Worm (Caenorhabditis elegans) whole organism, late embryonic: Measurements from ENCODE around the gene kcc-3.

Source experiments
- C38D4.7 ChIP-seq: fragments of 200-800 bp; sonication (Bioruptor generic); optimal IDR thresholded peaks from 2 replicates; lab custom pipeline; 2018; ENCODE audit warnings: mild to moderate bottlenecking, missing genetic modification characterization, moderate library complexity, missing compliant biosample characterization
- F13H6.1 ChIP-seq: sonication (generic microtip); optimal IDR thresholded peaks from 2 replicates; lab custom pipeline; 2016; ENCODE audit warnings: missing genetic modification characterization, missing compliant biosample characterization
- K02D7.2 ChIP-seq: sonication (generic microtip); optimal IDR thresholded peaks from 2 replicates; lab custom pipeline; 2017; ENCODE audit warnings: mild to moderate bottlenecking, missing genetic modification characterization, missing compliant biosample characterization
- K09A11.1 ChIP-seq: sonication (generic microtip); optimal IDR thresholded peaks from 2 replicates; lab custom pipeline; 2017; ENCODE audit warnings: antibody characterized with exemption, mild to moderate bottlenecking, missing genetic modification characterization, missing compliant biosample characterization; ENCODE audit not compliant: insufficient read depth
- ahr-1 ChIP-seq: sonication (generic microtip); optimal IDR thresholded peaks from 2 replicates; lab custom pipeline; 2016; ENCODE audit warnings: missing genetic modification characterization, missing compliant biosample characterization
- ama-1 ChIP-seq: fragments of 150-350 bp; optimal IDR thresholded peaks from 2 replicates; lab custom pipeline; 2014
- ceh-14 ChIP-seq: sonication (generic microtip); optimal IDR thresholded peaks from 2 replicates; lab custom pipeline; 2016; ENCODE audit warnings: missing genotype, missing genetic modification characterization, missing compliant biosample characterization
- ceh-19 ChIP-seq: fragments of 200-800 bp; sonication (Bioruptor generic); optimal IDR thresholded peaks from 2 replicates; lab custom pipeline; 2018; ENCODE audit warnings: mild to moderate bottlenecking, missing genetic modification characterization, missing compliant biosample characterization
- ceh-22 ChIP-seq: sonication (generic microtip); optimal IDR thresholded peaks from 2 replicates; lab custom pipeline; 2017; ENCODE audit warnings: missing biosample characterization, missing genetic modification characterization
- ceh-24 ChIP-seq: sonication (generic microtip); optimal IDR thresholded peaks from 2 replicates; lab custom pipeline; 2016; ENCODE audit warnings: mild to moderate bottlenecking, missing genetic modification characterization, missing compliant biosample characterization
- ceh-45 ChIP-seq: fragments of 200-800 bp; sonication (Bioruptor generic); IDR thresholded peaks from 2 replicates; pipeline ENCODE4 v1.3.6; 2022; ENCODE audit warnings: missing genetic modification reagents, missing genetic modification characterization, missing compliant biosample characterization
- ceh-6 ChIP-seq: fragments of 200-800 bp; sonication (Bioruptor generic); optimal IDR thresholded peaks from 2 replicates; lab custom pipeline; 2018; ENCODE audit warnings: mild to moderate bottlenecking, missing genetic modification characterization, missing compliant biosample characterization
- che-1 ChIP-seq: sonication (generic microtip); optimal IDR thresholded peaks from 2 replicates; lab custom pipeline; 2016; ENCODE audit warnings: mild to moderate bottlenecking, missing genetic modification characterization, missing compliant biosample characterization
- elt-2 ChIP-seq: sonication (generic microtip); optimal IDR thresholded peaks from 2 replicates; lab custom pipeline; 2016; ENCODE audit warnings: missing genetic modification reagents, missing genetic modification characterization, missing compliant biosample characterization
- ets-4 ChIP-seq: sonication (generic microtip); optimal IDR thresholded peaks from 2 replicates; lab custom pipeline; 2016; ENCODE audit warnings: missing genetic modification characterization, missing compliant biosample characterization
- eyg-1 ChIP-seq: sonication (generic microtip); optimal IDR thresholded peaks from 2 replicates; lab custom pipeline; 2016; ENCODE audit warnings: missing genotype, missing genetic modification characterization, missing compliant biosample characterization
- fax-1 ChIP-seq: sonication (generic microtip); optimal IDR thresholded peaks from 2 replicates; lab custom pipeline; 2016; ENCODE audit warnings: missing genotype, missing genetic modification characterization, missing compliant biosample characterization
- gmeb-2 ChIP-seq: sonication (generic microtip); optimal IDR thresholded peaks from 2 replicates; lab custom pipeline; 2016; ENCODE audit warnings: missing genetic modification characterization, inconsistent platforms, missing compliant biosample characterization
- hlh-13 ChIP-seq: fragments of 200-800 bp; sonication (Bioruptor generic); optimal IDR thresholded peaks from 2 replicates; lab custom pipeline; 2018; ENCODE audit warnings: mild to moderate bottlenecking, missing genetic modification characterization, missing compliant biosample characterization
- hlh-30 ChIP-seq: sonication (generic microtip); optimal IDR thresholded peaks from 2 replicates; lab custom pipeline; 2017; ENCODE audit warnings: antibody characterized with exemption, missing genetic modification characterization, missing compliant biosample characterization; ENCODE audit not compliant: insufficient read depth
- hlh-6 ChIP-seq: sonication (generic microtip); optimal IDR thresholded peaks from 2 replicates; lab custom pipeline; 2016; ENCODE audit warnings: missing genotype, missing genetic modification characterization, missing compliant biosample characterization
- lin-11 ChIP-seq: fragments of 200-800 bp; sonication (Bioruptor generic); optimal IDR thresholded peaks from 2 replicates; lab custom pipeline; 2018; ENCODE audit warnings: mild to moderate bottlenecking, missing genetic modification characterization, missing compliant biosample characterization
- madf-2 ChIP-seq: sonication (generic microtip); optimal IDR thresholded peaks from 2 replicates; lab custom pipeline; 2017; ENCODE audit warnings: missing genetic modification characterization, missing compliant biosample characterization
- mec-3 ChIP-seq: sonication (generic microtip); optimal IDR thresholded peaks from 2 replicates; lab custom pipeline; 2016; ENCODE audit warnings: borderline replicate concordance, missing genetic modification characterization, missing compliant biosample characterization
- nfya-1 ChIP-seq: sonication (generic microtip); optimal IDR thresholded peaks from 2 replicates; lab custom pipeline; 2017; ENCODE audit warnings: missing genetic modification characterization, mild to moderate bottlenecking, missing compliant biosample characterization, antibody characterized with exemption, moderate library complexity
- npax-4 ChIP-seq: sonication (generic microtip); optimal IDR thresholded peaks from 2 replicates; lab custom pipeline; 2016; ENCODE audit warnings: missing genetic modification characterization, missing compliant biosample characterization
- pag-3 ChIP-seq: sonication (generic microtip); optimal IDR thresholded peaks from 2 replicates; lab custom pipeline; 2016; ENCODE audit warnings: missing compliant biosample characterization, missing genetic modification characterization, borderline replicate concordance
- pax-1 ChIP-seq: fragments of 150-350 bp; optimal IDR thresholded peaks from 2 replicates; lab custom pipeline; 2014; ENCODE audit warnings: missing biosample characterization, missing genetic modification characterization
- pha-2 ChIP-seq: sonication (generic microtip); optimal IDR thresholded peaks from 2 replicates; lab custom pipeline; 2017; ENCODE audit warnings: mild to moderate bottlenecking, missing genetic modification characterization, missing compliant biosample characterization
- pha-4 ChIP-seq: fragments of 150-350 bp; optimal IDR thresholded peaks from 2 replicates; lab custom pipeline; 2018; ENCODE audit warnings: missing biosample characterization, missing genetic modification reagents, missing genetic modification characterization
- pqm-1 ChIP-seq: sonication (generic microtip); optimal IDR thresholded peaks from 2 replicates; lab custom pipeline; 2016; ENCODE audit warnings: missing genetic modification characterization, missing compliant biosample characterization
- pros-1 ChIP-seq: fragments of 150-350 bp; optimal IDR thresholded peaks from 2 replicates; lab custom pipeline; 2014; ENCODE audit warnings: missing biosample characterization, missing genetic modification reagents, missing genetic modification characterization
- ref-2 ChIP-seq: sonication (generic microtip); optimal IDR thresholded peaks from 2 replicates; lab custom pipeline; 2016; ENCODE audit warnings: missing genetic modification characterization, missing compliant biosample characterization
- sox-4 ChIP-seq: sonication (generic microtip); optimal IDR thresholded peaks from 2 replicates; lab custom pipeline; 2017; ENCODE audit warnings: mild to moderate bottlenecking, missing genetic modification characterization, inconsistent platforms, missing compliant biosample characterization
- syd-9 ChIP-seq: sonication (generic microtip); optimal IDR thresholded peaks from 2 replicates; lab custom pipeline; 2016; ENCODE audit warnings: mild to moderate bottlenecking, missing genetic modification characterization, moderate library complexity, missing compliant biosample characterization
- tbx-2 ChIP-seq: sonication (generic microtip); optimal IDR thresholded peaks from 2 replicates; lab custom pipeline; 2016; ENCODE audit warnings: missing genetic modification characterization, missing compliant biosample characterization
- unc-42 ChIP-seq: sonication (generic microtip); optimal IDR thresholded peaks from 2 replicates; lab custom pipeline; 2016; ENCODE audit warnings: missing genotype, missing genetic modification characterization, missing compliant biosample characterization
- unc-55 ChIP-seq: sonication (generic microtip); optimal IDR thresholded peaks from 2 replicates; lab custom pipeline; 2017; ENCODE audit warnings: missing biosample characterization, missing genetic modification reagents, missing genetic modification characterization
- zip-5 ChIP-seq: sonication (generic microtip); optimal IDR thresholded peaks from 2 replicates; lab custom pipeline; 2016; ENCODE audit warnings: missing genetic modification characterization, missing compliant biosample characterization
- ztf-16 ChIP-seq: sonication (generic microtip); optimal IDR thresholded peaks from 2 replicates; lab custom pipeline; 2017; ENCODE audit warnings: missing genetic modification characterization, missing compliant biosample characterization

Gene kcc-3

ce11 chrII:7411930-7412329 is 22.2 kb downstream of the kcc-3 start, which contains the start of gene K02A2.5:
Gene K02A2.5, minus strand, starts transcription at chrII:7412030.
- TF ChIP-seq hlh-6 (tag; lab: Kevin White, UChicago) (no peak), ceh-24 (no peak), ceh-14 (no peak), lin-11 (tag; lab: Kevin White, UChicago) (no peak), ceh-19 (GFP tag; lab: Kevin White, UChicago) (no peak), K02D7.2 (tag; lab: Kevin White, UChicago) (no peak), elt-2 (tag; lab: Kevin White, UChicago) (no peak), hlh-13 (GFP tag; lab: Kevin White, UChicago) (no peak), pqm-1 (tag; lab: Kevin White, UChicago) (no peak), madf-2 (tag; lab: Kevin White, UChicago) (no peak), npax-4 (tag; lab: Kevin White, UChicago) (no peak)
- TF ChIP-seq, all 69 proteins: peak for 0

ce11 chrII:7408192-7408591 is 25.9 kb downstream of the kcc-3 start, which contains the start of gene srd-55:
Gene srd-55, plus strand, starts transcription at chrII:7408492.
- no peak for TF ChIP-seq hlh-13 (GFP tag; lab: Kevin White, UChicago)
- TF ChIP-seq fax-1 (tag; lab: Kevin White, UChicago) = no peak
- TF ChIP-seq K09A11.1 (tag; lab: Kevin White, UChicago) = no peak
- TF ChIP-seq pqm-1 (tag; lab: Kevin White, UChicago) = no peak
- TF ChIP-seq tbx-2 (tag; lab: Kevin White, UChicago) = no peak
- TF ChIP-seq gmeb-2 = no peak
- TF ChIP-seq nfya-1 (tag; lab: Kevin White, UChicago) = no peak
- TF ChIP-seq, all 69 proteins: peak for 0

DNA sequence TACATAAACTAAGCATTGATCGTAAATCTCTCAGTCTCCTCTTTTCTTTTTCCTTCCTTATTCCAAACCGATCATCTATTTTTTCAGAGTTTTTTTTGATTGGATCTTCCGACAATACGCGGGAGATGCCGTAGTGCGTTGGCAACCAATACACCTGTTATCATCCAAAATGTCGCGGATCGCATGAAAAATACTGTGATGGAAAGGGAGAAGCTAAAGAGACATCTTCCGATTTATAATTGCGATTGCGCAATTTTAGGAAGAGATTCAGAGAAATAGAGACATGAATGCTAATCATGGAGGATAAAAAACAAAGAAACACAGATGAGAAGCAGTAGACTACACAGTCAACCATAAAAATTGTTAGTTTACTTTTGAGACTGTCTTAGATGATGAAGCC is 27.6 kb downstream of the kcc-3 start:
- TF ChIP-seq ama-1 (lab: Kevin White, UChicago) = no peak
- TF ChIP-seq pha-4 (tag; lab: Kevin White, UChicago) = no peak
- no peak for TF ChIP-seq hlh-30 (tag; lab: Kevin White, UChicago)
- no peak for TF ChIP-seq madf-2 (tag; lab: Kevin White, UChicago)
- no peak for TF ChIP-seq pax-1
- TF ChIP-seq mec-3 (tag; lab: Kevin White, UChicago) = no peak
- no peak for TF ChIP-seq sox-4 (tag; lab: Kevin White, UChicago)
- TF ChIP-seq ets-4 = no peak
- no peak for TF ChIP-seq ceh-6
- no peak for TF ChIP-seq zip-5
- TF ChIP-seq syd-9 (tag; lab: Kevin White, UChicago) = no peak
- TF ChIP-seq ceh-45 = no peak
- TF ChIP-seq ahr-1 = no peak
- TF ChIP-seq ztf-16 (tag; lab: Kevin White, UChicago) = no peak
- TF ChIP-seq C38D4.7 (GFP tag; lab: Kevin White, UChicago) = no peak
- TF ChIP-seq pha-2 (tag; lab: Kevin White, UChicago) = no peak
- TF ChIP-seq, all 69 proteins: peak for 0

DNA sequence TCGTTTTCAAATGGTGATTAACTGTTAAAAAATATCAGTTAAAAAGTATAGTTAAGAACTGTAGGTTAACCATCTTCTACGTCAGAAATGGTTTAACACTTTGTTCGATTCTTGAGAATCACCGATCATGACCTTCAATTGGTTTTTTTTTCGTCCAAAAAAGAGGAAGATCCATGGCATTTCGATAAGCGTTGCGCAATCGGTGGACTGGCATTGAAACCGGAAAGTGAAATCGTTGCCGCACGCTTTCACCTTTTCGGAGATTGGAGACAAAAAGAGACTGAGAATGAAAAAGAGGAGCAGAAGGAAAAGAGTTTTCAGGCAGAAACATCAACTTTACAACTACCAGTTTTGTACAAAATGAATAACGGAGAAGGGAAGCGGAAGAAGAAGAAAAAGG is 28.8 kb downstream of the kcc-3 start:
- TF ChIP-seq ref-2 (tag; lab: Kevin White, UChicago) (no peak), unc-42 (tag; lab: Kevin White, UChicago) (no peak), pag-3 (tag; lab: Kevin White, UChicago) (no peak), ztf-16 (tag; lab: Kevin White, UChicago) (no peak), unc-55 (GFP tag; lab: Kevin White, UChicago) (no peak), che-1 (tag; lab: Kevin White, UChicago) (no peak), syd-9 (tag; lab: Kevin White, UChicago) (no peak), F13H6.1 (tag; lab: Kevin White, UChicago) (no peak), fax-1 (tag; lab: Kevin White, UChicago) (no peak), mec-3 (tag; lab: Kevin White, UChicago) (no peak), ceh-22 (tag; lab: Kevin White, UChicago) (no peak), ceh-19 (GFP tag; lab: Kevin White, UChicago) (no peak), nfya-1 (tag; lab: Kevin White, UChicago) (no peak), pha-4 (tag; lab: Kevin White, UChicago) (no peak), eyg-1 (tag; lab: Kevin White, UChicago) (no peak), pros-1 (tag; lab: Kevin White, UChicago) (no peak)
